Fruit fly (Drosophila melanogaster) whole organism, larva: ENCODE data around the gene Cralbp.

Experiments used
- noc ChIP-seq: fragments of 200-800 bp; sonication (Bioruptor generic); optimal IDR thresholded peaks from 3 replicates; lab custom pipeline; 2019; ENCODE audit warnings: missing biosample characterization, mild to moderate bottlenecking, missing genetic modification characterization, moderate library complexity

Cralbp gene

DNA sequence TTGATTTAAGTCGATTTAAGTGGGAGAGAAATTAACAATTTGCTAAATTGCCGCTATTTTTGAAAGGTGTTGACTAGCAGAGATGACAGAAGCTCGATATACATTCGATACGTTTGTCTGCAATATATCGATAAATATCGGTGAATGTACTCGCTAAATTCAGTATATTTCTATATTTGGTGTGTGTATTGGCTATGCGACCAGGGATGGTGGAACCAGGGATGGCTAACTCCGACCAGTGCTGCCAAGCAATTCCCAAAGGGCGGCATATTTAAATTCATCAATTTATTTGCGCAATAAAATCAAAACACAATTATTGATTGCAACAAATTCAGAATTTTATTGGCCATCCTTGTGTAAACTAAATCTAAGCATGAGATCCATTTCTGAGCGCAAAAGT lies 26.5 kb upstream of the Cralbp start, which contains the start of gene mad2:
Gene mad2 (minus strand): TSS at position 78 of the 400 bp plus-strand sequence.
- TF ChIP-seq noc (tag; lab: Kevin White, UChicago), result no peak

DNA sequence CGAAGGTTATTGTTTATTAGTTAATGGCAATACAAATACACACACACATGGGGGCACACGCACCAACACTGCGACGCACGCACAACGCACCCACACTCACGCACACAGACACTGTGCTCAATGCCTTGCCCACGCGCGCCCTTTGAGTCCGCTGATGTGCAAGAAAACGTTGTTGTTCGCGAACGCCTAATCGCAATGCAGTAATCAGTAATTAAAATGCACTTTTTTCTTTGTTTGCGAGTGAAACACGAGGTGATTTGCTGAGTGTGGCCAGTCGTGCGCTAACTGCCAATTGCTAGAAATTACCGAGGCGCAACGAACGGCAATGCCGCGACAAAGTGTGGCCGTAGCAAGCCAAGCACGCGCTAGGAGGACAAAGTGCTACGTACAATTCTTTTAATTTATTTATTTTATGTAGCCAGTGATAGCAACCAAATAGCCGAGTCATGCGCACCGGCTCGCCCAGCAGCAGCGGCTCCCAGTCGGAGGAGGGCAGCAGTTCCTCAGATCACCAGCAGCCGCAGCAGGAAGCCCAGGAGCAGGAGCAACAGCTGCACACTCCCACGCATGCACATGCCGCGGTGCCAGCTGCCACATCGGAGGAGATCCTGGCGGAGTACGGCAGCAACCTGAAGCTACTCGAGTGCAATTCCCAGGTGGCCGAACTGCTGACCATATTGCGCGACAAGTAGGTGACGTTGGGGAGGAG lies 24.3 kb upstream of the Cralbp start, which contains the start of the genes S6k and kri:
Gene S6k (minus strand): TSS at position 299 of the 709 bp plus-strand sequence.
Gene kri (plus strand): TSS at position 341 of the 709 bp plus-strand sequence.
- TF ChIP-seq noc (tag; lab: Kevin White, UChicago), result peak; percentile 42

DNA sequence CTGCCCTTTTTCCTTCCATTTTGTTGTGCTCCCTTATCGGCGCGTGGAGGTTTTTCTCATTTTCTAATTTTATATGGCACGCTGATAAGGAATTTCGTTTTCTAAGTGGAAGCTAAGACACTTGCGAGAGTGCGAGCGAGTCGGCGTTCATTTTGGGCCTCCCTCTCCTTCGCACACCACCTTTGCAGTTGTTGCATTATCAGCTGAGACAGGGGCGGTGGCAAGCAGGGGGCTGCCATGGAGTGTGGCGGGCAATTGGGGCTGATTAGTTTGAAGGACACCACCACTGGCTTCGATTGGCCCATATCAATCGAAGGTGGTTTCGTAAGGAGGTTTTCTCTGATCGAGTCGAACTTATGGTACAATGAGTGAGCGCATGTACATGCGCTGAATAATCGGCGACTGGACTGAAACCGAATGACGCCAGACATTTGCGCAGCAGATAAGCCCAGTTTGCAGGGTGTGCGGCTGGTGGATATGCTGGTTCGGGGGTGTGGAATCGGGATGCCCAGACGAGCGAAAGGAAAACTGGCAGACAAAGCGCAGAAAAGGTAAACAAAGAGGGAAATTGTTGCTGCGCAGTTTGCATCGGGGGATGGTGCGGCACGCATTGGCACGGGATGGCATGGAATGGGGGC lies 23.2 kb upstream of the Cralbp start:
- TF ChIP-seq noc (tag; lab: Kevin White, UChicago), result peak; percentile 35

DNA sequence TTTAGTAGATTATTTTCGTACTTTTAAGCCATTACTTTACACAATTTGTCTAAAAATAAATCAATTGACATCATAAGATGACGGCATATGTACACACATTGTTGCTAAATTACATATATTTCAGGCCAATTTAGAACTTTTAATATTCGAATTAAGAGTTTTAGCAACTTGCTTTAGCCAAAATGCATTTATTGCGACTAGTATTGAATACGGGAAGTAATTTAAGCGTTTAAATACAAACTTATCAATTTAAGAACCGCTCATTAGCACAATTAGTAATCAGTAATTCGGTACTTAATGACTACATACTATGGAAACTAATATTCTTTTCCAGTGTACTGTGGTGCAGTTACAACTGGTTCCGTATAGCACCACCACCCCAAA lies 22.7 kb upstream of the Cralbp start:
- no peak for TF ChIP-seq noc (tag; lab: Kevin White, UChicago)

DNA sequence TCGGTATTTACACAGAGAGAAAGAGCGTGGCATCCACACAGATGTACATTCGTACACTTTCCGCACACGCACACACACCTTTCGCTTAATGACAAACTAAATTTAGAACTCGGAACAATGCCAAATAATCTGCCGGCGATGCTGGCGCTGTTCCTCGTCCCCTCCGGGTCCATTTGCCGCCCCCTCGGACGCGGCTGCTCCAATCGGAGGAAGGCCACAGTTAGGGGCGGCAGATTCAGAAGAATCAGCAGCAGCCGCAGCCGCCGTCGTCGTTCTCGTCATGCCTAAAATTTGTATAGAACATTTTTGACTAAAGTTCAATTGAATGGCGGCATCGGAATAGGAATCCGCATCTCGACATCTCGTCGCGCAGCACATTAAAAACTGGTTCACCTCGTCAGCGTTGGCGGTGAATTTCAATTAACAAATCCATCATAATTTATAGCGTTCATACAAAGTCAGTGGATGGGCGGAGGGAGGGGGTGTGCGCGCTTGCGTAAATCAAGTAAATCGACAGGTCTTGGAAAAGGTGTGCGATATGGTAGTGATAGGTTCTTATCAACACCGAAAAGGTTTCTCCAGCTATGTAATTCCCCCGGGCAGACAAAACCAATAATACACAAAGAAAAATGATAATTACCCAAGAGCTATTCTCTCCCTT lies 22.2 kb upstream of the Cralbp start:
- TF ChIP-seq noc (tag; lab: Kevin White, UChicago), result peak; percentile 57

DNA sequence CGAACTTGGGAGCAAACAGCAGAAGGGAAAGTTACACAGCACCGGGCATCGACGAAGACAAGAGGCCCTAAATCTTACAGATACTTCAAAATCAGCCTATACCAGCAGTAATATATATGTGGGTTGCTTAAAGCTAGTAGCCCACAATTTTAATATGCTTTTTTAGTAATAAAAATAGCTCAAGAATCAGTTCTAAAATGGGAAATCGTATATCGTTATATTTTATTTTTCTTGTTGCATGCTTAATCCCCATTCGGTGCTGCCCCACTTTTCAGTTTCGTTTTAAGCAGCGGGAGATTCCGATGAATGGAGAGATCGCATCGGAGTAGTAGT lies 21.5 kb upstream of the Cralbp start:
- peak; percentile 52 for TF ChIP-seq noc (tag; lab: Kevin White, UChicago)

DNA sequence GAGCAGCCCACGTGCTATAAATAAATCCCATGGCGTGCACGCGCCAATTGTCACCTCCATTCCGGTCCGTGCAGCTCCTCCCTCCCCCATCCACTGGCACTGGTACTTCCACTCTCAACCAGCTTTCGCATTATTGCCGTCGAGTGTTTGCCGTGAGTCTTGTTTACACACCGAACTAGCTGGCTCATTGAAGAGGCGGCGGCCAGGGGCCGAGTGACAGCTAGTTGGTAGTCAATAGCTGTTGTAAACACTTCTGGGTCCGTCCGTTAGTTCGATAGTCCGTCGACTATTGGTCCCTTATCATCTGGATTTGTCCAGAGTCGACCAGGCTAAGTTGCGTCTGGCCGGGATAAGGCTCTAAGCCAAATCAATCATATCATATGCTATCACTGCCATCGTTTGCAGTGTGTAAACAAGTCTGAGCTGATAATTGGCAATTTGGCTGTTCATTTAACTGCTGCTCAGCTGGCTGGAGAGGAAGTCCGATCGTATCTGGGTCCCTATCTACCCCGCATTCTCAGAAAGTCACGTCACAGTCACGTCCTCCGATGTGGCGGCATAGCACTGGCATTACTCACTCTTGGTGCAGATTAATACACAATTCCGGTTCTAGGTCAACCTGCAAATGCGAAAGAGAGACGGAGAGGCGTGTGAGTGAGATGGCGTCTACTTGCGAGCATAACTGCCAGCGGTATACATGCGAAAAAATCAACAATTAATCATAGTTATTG lies 21.0 kb upstream of the Cralbp start:
- TF ChIP-seq noc (tag; lab: Kevin White, UChicago), result no peak

DNA sequence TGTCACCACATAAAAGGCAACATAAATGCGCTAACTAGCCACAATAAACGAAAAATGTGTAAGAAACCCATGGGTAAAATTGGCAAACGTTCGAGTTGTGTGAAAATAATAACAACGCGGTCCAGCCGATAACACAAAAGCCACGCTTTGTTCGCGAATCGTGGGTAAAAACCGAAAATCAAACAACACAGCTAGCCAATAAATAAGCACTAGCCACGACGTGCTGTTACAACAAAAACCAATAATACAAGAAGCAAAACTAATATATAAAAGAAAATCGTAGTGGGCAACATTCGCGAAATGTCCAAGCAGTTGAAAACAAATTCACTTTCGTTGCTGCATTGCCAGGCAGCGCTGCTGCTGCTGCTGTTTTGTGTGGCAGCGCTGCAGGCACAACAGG lies 16.2 kb upstream of the Cralbp start, which contains the start of gene CG42272:
Gene CG42272 (plus strand): TSS at position 301 of the 400 bp plus-strand sequence.
- no peak for TF ChIP-seq noc (tag; lab: Kevin White, UChicago)

DNA sequence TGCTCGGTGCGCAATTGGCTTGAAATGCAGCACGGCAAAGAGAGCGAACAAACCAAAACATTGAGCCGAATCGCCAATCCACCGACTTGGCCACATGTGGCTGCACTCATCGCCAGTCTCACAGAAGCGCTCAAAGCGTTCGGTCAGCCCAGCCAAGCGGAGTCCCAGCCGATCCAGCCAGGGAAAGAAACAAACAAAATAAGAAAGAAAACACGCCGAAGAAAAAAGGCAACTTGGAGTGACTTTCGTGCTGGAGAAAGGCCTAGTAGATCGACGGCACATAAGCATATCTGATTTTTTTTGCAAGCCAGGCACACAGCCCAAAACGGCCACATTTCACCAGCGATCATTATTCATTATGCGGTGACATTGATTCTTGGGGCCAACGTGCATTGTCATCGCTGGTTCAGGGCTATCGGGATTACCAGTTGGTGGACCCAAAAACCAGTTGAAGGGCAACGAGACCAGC lies 15.6 kb upstream of the Cralbp start:
- TF ChIP-seq noc (tag; lab: Kevin White, UChicago), result no peak

DNA sequence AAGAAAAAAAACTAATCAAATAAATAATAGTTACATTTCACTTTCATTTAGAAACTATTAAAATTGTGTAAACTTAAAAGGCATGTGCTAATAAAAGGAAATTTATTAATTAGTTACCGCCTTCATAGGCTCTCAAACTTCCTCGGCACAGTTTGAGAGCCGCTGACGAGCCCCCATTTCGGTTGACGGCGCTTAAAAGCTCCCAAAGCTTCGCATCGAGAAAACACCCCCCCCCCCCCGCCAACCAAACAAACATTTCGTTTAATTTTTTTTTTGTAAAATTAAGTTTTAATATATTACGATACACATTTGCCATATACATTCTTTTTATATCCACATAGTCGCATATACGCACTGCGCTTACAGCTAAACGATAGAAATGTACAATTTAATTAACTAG lies 10.8 kb upstream of the Cralbp start:
- no peak for TF ChIP-seq noc (tag; lab: Kevin White, UChicago)

DNA sequence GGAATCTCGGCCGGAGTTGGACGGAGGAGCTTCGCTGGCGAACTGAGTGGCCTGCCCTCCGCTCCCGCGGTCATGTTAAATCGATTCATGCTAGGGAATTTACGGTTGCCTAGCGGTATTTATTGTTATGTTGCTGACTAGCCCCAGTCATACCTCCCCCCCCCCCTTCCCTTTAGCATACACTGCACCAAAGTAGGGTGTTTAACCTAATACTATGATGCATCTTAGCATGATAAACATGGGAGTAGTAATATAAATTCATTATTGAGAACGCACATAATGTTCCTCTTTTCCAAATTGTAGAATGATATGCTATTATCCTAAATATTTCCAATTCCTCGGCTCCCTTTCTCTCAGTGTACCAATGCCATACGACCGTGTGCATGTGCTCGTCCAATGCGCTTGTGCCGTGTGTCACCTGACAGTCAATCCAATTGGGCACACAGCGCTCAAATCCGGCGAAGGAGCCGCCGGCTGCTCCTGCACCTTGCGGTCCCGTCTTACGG lies 10.0 kb upstream of the Cralbp start, which contains the start of gene Tektin-C:
Gene Tektin-C (minus strand): TSS at position 51 of the 506 bp plus-strand sequence.
- no peak for TF ChIP-seq noc (tag; lab: Kevin White, UChicago)

DNA sequence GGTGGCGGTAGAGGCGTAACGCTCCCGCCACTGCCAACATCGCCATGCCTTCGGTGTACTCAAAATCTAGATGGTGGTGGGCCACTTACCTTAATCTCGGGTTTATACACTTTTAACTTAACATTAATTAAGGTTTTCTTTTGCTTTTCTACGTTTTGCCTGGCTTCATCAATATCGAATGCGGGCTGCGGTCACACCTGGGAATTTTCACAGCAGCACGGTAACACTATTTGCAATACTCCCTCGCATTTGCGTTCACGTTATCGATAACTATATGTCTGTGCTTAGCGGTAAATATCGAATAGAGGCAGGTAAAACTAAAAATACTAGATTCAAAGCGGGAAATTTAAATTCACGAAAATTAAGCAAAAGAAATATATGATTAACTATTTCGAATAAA lies 7.4 kb upstream of the Cralbp start, which contains the start of gene Bre1:
Gene Bre1 (minus strand): TSS at position 226 of the 400 bp plus-strand sequence.
- TF ChIP-seq noc (tag; lab: Kevin White, UChicago), result no peak

DNA sequence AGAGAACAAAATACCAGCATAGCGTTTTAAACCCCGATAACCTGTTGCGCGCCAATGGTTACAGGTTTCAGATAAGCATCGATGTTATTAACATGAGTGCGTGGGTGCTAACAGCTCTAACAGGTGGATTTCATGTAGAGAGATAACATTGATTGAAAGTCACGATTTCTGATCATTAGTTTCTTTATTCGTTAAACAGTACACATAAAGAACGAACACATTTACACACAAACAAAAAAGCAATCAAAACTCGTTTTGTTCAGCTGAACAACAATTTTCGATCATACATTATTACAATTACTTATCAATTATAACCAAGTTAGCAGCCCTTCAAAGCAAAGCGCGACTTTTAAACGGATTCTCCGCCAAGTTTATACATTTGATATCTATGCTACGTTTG lies 3.1 kb upstream of the Cralbp start:
- TF ChIP-seq noc (tag; lab: Kevin White, UChicago), result no peak

DNA sequence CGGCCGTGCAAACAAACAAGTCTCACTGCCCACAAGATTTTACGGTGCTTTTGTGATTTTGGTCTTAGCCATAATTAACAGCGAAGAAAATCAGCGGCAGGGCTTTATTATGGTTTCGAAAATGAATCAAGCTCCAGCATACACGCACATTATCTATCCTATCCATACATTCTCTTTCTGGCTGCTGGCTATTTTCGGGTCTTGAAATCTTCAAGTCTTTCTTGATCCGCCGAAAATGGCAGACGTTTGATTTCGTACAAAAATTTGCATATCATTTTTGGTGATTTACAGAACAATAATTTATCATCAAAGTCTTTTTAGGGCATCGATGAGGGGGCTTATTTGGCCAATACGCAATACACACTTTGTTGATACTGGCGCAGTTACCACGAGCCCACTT lies 2.3 kb upstream of the Cralbp start:
- no peak for TF ChIP-seq noc (tag; lab: Kevin White, UChicago)

DNA sequence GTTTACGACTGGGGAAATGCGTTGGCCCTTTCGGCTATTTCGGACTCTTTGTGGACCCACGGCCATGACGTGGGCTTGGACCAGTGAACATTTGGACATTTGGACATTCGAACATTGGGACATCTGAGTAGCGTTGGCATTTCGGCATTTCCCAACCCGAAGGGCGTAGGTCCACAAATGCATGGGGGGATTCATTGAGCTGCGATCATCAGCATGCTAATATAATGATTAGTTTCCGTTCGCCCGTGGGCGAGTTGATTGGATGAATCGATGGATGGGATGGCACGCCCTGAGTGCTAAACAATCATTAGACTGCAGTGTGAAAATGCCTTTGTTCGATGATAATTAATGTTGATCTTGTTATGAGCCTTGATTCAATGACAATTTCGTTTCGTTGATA lies 958 bp upstream of the Cralbp start:
- no peak for TF ChIP-seq noc (tag; lab: Kevin White, UChicago)
